Worm (Caenorhabditis elegans) whole organism, L4 larva: Measurements from ENCODE around the gene str-87.

ENCODE experiments used
- F10B5.3 ChIP-seq: sonication (generic microtip); optimal IDR thresholded peaks from 2 replicates; lab custom pipeline; 2016; ENCODE audit warnings: mild to moderate bottlenecking, missing genetic modification characterization, missing compliant biosample characterization
- F44E2.7 ChIP-seq: fragments of 200-800 bp; sonication (Bioruptor generic); IDR thresholded peaks from 2 replicates; pipeline ENCODE4 v2.1.2; 2022; ENCODE audit warnings: missing genetic modification characterization, missing compliant biosample characterization
- Y48G9A.11 ChIP-seq: fragments of 200-800 bp; sonication (Bioruptor generic); IDR thresholded peaks from 2 replicates; pipeline ENCODE4 v1.3.6; 2022; ENCODE audit warnings: missing genetic modification reagents, missing genetic modification characterization, missing compliant biosample characterization
- Y75B8A.6 ChIP-seq: fragments of 200-800 bp; sonication (Bioruptor generic); IDR thresholded peaks from 2 replicates; pipeline ENCODE4 v1.3.6; 2022; ENCODE audit warnings: missing genetic modification reagents, missing genetic modification characterization, missing compliant biosample characterization
- aha-1 ChIP-seq: fragments of 150-350 bp; peaks from one replicate; lab custom pipeline; 2014; ENCODE audit warnings: missing biosample characterization, missing genetic modification characterization
- ceh-20 ChIP-seq: fragments of 200-800 bp; sonication (Bioruptor generic); IDR thresholded peaks from 2 replicates; pipeline ENCODE4 v1.3.6; 2022; ENCODE audit warnings: missing genetic modification reagents, missing genetic modification characterization, missing compliant biosample characterization
- ces-1 ChIP-seq: fragments of 150-350 bp; sonication (generic microtip); optimal IDR thresholded peaks from 4 replicates; lab custom pipeline; 2014; ENCODE audit warnings: missing biosample characterization, missing genetic modification reagents, missing genetic modification characterization
- ctbp-1 ChIP-seq: fragments of 200-800 bp; sonication (Bioruptor generic); IDR thresholded peaks from 2 replicates; pipeline ENCODE4 v1.3.6; 2022; ENCODE audit warnings: missing genetic modification reagents, missing genetic modification characterization, missing compliant biosample characterization
- daf-12 ChIP-seq: fragments of 150-350 bp; optimal IDR thresholded peaks from 2 replicates; lab custom pipeline; 2014; ENCODE audit warnings: missing biosample characterization, missing genetic modification reagents, missing genetic modification characterization
- egl-27 ChIP-seq: sonication (generic microtip); optimal IDR thresholded peaks from 3 replicates; lab custom pipeline; 2017; ENCODE audit warnings: missing biosample characterization, missing genetic modification reagents, missing genetic modification characterization
- hif-1 ChIP-seq, 2 experiments: sonication (generic microtip); optimal IDR thresholded peaks; 2 replicates each; lab custom pipeline; 2016 to 2017; ENCODE audit warnings: missing compliant biosample characterization in 2 of 2, missing genetic modification characterization in 2 of 2, missing genetic modification reagents in 2 of 2, missing genotype in 2 of 2, mild to moderate bottlenecking in 1 of 2
- lin-1 ChIP-seq: fragments of 200-800 bp; sonication (Bioruptor generic); IDR thresholded peaks from 2 replicates; pipeline ENCODE4 v1.3.6; 2022; ENCODE audit warnings: missing genetic modification reagents, missing genetic modification characterization, missing compliant biosample characterization
- lir-3 ChIP-seq: sonication (generic microtip); optimal IDR thresholded peaks from 2 replicates; lab custom pipeline; 2016; ENCODE audit warnings: mild to moderate bottlenecking, missing genetic modification characterization, missing compliant biosample characterization
- madf-9 ChIP-seq: fragments of 200-800 bp; sonication (Bioruptor generic); conservative IDR thresholded peaks from 2 replicates; pipeline ENCODE4 v1.3.6; 2022; ENCODE audit warnings: missing genetic modification reagents, missing genetic modification characterization, missing compliant biosample characterization
- mdl-1 ChIP-seq, 2 experiments: fragments of 150-350 bp in 1 of 2; sonication (generic microtip) in 1 of 2; optimal IDR thresholded peaks; 2 replicates each; lab custom pipeline; 2014 to 2017; ENCODE audit warnings: missing biosample characterization in 2 of 2, missing genetic modification characterization in 2 of 2
- mxl-2 ChIP-seq: fragments of 200-800 bp; sonication (Bioruptor generic); conservative IDR thresholded peaks from 2 replicates; pipeline ENCODE4 v1.3.6; 2022; ENCODE audit warnings: missing genetic modification reagents, missing genetic modification characterization, missing compliant biosample characterization
- nhr-10 ChIP-seq: fragments of 150-350 bp; optimal IDR thresholded peaks from 2 replicates; lab custom pipeline; 2014; ENCODE audit warnings: missing biosample characterization, missing genetic modification characterization
- nhr-11 ChIP-seq: fragments of 150-350 bp; optimal IDR thresholded peaks from 2 replicates; lab custom pipeline; 2014; ENCODE audit warnings: missing biosample characterization, missing genetic modification characterization
- nhr-28 ChIP-seq: fragments of 150-350 bp; optimal IDR thresholded peaks from 2 replicates; lab custom pipeline; 2014; ENCODE audit warnings: missing biosample characterization, missing genetic modification characterization
- nhr-6 ChIP-seq: fragments of 150-350 bp; optimal IDR thresholded peaks from 2 replicates; lab custom pipeline; 2014; ENCODE audit warnings: missing biosample characterization, missing genetic modification characterization
- nhr-77 ChIP-seq: fragments of 150-350 bp; optimal IDR thresholded peaks from 2 replicates; lab custom pipeline; 2014; ENCODE audit warnings: missing biosample characterization, missing genetic modification characterization
- php-3 ChIP-seq: fragments of 200-800 bp; sonication (Bioruptor generic); IDR thresholded peaks from 2 replicates; pipeline ENCODE4 v1.3.6; 2022; ENCODE audit warnings: missing genetic modification reagents, missing genetic modification characterization, missing compliant biosample characterization
- saeg-2 ChIP-seq: fragments of 200-800 bp; sonication (Bioruptor generic); IDR thresholded peaks from 2 replicates; pipeline ENCODE4 v1.3.6; 2022; ENCODE audit warnings: missing genetic modification reagents, missing genetic modification characterization, missing compliant biosample characterization
- sdz-12 ChIP-seq: fragments of 200-800 bp; sonication (Bioruptor generic); optimal IDR thresholded peaks from 2 replicates; lab custom pipeline; 2018; ENCODE audit warnings: mild to moderate bottlenecking, missing genetic modification characterization, missing compliant biosample characterization
- tag-97 ChIP-seq: fragments of 200-800 bp; sonication (Bioruptor generic); IDR thresholded peaks from 2 replicates; pipeline ENCODE4 v1.3.6; 2022; ENCODE audit warnings: missing genetic modification characterization, missing compliant biosample characterization
- unc-130 ChIP-seq: sonication (generic microtip); optimal IDR thresholded peaks from 2 replicates; lab custom pipeline; 2016; ENCODE audit warnings: missing genetic modification reagents, missing genetic modification characterization, missing compliant biosample characterization
- unc-62 ChIP-seq, 3 experiments: fragments of 150-350 bp in 1 of 3; sonication (generic microtip); optimal IDR thresholded peaks in 2 of 3; peaks in 1 of 3; 1 replicate in 1 of 3; 2 replicates in 2 of 3; lab custom pipeline; 2014 to 2017; ENCODE audit warnings: missing biosample characterization in 3 of 3, missing genetic modification characterization in 3 of 3, missing genetic modification reagents in 3 of 3, missing genotype in 1 of 3
- zfp-3 ChIP-seq: fragments of 200-800 bp; sonication (Bioruptor generic); conservative IDR thresholded peaks from 2 replicates; pipeline ENCODE4 v1.3.6; 2022; ENCODE audit warnings: missing genetic modification reagents, missing genetic modification characterization, missing compliant biosample characterization
- zip-11 ChIP-seq: fragments of 200-800 bp; sonication (Bioruptor generic); IDR thresholded peaks from 2 replicates; pipeline ENCODE4 v1.3.6; 2022; ENCODE audit warnings: missing genetic modification characterization, missing compliant biosample characterization

The str-87 gene

ce11 chrV:8994272-8994671, 6.3 kb upstream of the str-87 start:
- TF ChIP-seq madf-9 (GFP tag; lab: Robert Waterston, UW), result no peak
- TF ChIP-seq hif-1 (tag; optimal IDR thresholded peaks at IDR 0.05; lab: Kevin White, UChicago), result no peak
- peak in 1 of 2 experiments; percentile 54 for TF ChIP-seq mdl-1 (tag; optimal IDR thresholded peaks at IDR 0.05; lab: Kevin White, UChicago)
- no peak for TF ChIP-seq php-3 (GFP tag; lab: Robert Waterston, UW)
- no peak for TF ChIP-seq daf-12 (tag; lab: Kevin White, UChicago)
- TF ChIP-seq Y48G9A.11 (GFP tag; lab: Robert Waterston, UW), result no peak
- peak; percentile 39 for TF ChIP-seq nhr-28
- no peak for TF ChIP-seq F10B5.3 (tag; lab: Kevin White, UChicago)
- TF ChIP-seq lin-1 (GFP tag; lab: Robert Waterston, UW), result no peak
- no peak for TF ChIP-seq nhr-6 (tag; lab: Kevin White, UChicago)
- peak in 1 of 2 experiments; percentile 33 for TF ChIP-seq unc-62 (GFP tag; optimal IDR thresholded peaks at IDR 0.05 in 1 of 2; lab: Kevin White, UChicago)
- no peak for TF ChIP-seq unc-62 (tag; optimal IDR thresholded peaks at IDR 0.05; lab: Kevin White, UChicago)
- TF ChIP-seq saeg-2 (GFP tag; lab: Robert Waterston, UW), result no peak
- no peak for TF ChIP-seq unc-130
- TF ChIP-seq aha-1 (tag; lab: Kevin White, UChicago), result peak; percentile 36
- TF ChIP-seq ctbp-1, result no peak

ce11 chrV:8991679-8992078, 3.7 kb upstream of the str-87 start, which contains the start of gene F59E11.6:
Gene F59E11.6, plus strand, starts transcription at chrV:8991789.
- TF ChIP-seq aha-1 (tag; lab: Kevin White, UChicago) (peak; percentile 89), sdz-12 (no peak), nhr-10 (no peak)
- TF ChIP-seq, all 104 proteins: peak for 1

- no peak for TF ChIP-seq nhr-11
- no peak for TF ChIP-seq zfp-3 (GFP tag; lab: Robert Waterston, UW)
- no peak for TF ChIP-seq egl-27 (tag; lab: Kevin White, UChicago)
- no peak for TF ChIP-seq lir-3 (tag; lab: Kevin White, UChicago)
- TF ChIP-seq zip-11 (GFP tag; lab: Robert Waterston, UW), result no peak
- no peak for TF ChIP-seq ces-1
- no peak for TF ChIP-seq nhr-77 (tag; lab: Kevin White, UChicago)
- no peak for TF ChIP-seq mxl-2 (GFP tag; lab: Robert Waterston, UW)
These were observed 2.2 kb upstream of the str-87 start, which contains the start of gene F59E11.7 for ce11 chrV:8990194-8990649. Gene F59E11.7, plus strand, starts transcription at chrV:8990244.

- TF ChIP-seq lin-1 (GFP tag; lab: Robert Waterston, UW), result no peak
- no peak for TF ChIP-seq tag-97 (GFP tag; lab: Robert Waterston, UW)
- TF ChIP-seq lir-3 (tag; lab: Kevin White, UChicago), result no peak
These were observed 2.3 kb downstream of the str-87 start, which contains the start of gene str-85 for ce11 chrV:8985740-8986139. Gene str-85, minus strand, starts transcription at chrV:8985840.

- peak in 1 of 2 experiments; percentile 3 for TF ChIP-seq unc-62 (GFP tag; optimal IDR thresholded peaks at IDR 0.05 in 1 of 2; lab: Kevin White, UChicago)
- TF ChIP-seq unc-62 (tag; optimal IDR thresholded peaks at IDR 0.05; lab: Kevin White, UChicago), result no peak
- no peak for TF ChIP-seq ceh-20 (GFP tag; lab: Robert Waterston, UW)
These were observed 3.2 kb downstream of the str-87 start for ce11 chrV:8984783-8985182.

ce11 chrV:8983604-8984003, 4.4 kb downstream of the str-87 start, which contains the start of gene str-86:
Gene str-86, minus strand, starts transcription at chrV:8983704.
- TF ChIP-seq Y75B8A.6 (GFP tag; lab: Robert Waterston, UW), result no peak
- TF ChIP-seq F44E2.7 (GFP tag; lab: Robert Waterston, UW), result no peak
